Worm (Caenorhabditis elegans): ENCODE measurements around the gene sra-2.

- TF ChIP-seq W03F9.2 (tag; optimal IDR thresholded peaks at IDR 0.05) (no peak), him-1 (tag; optimal IDR thresholded peaks at IDR 0.05) (no peak), dao-5 (tag; optimal IDR thresholded peaks at IDR 0.05) (no peak)
These were observed 48.6 kb upstream of the sra-2 start, which contains the start of gene T19H5.7 for ce11 chrII:9480006-9480405.

All from whole organism, L4/young adult.